Fruit fly (Drosophila melanogaster) S2 (cell line): Measurements from ENCODE around the gene Cyp4ac3.

Experiments
- CG8478 ChIP-seq: fragments of >200 bp; optimal IDR thresholded peaks from 2 replicates; lab custom pipeline; 2018
- CTCF ChIP-seq, 2 experiments: fragments of >200 bp; optimal IDR thresholded peaks; 2 replicates each; lab custom pipeline; 2018

DNA sequence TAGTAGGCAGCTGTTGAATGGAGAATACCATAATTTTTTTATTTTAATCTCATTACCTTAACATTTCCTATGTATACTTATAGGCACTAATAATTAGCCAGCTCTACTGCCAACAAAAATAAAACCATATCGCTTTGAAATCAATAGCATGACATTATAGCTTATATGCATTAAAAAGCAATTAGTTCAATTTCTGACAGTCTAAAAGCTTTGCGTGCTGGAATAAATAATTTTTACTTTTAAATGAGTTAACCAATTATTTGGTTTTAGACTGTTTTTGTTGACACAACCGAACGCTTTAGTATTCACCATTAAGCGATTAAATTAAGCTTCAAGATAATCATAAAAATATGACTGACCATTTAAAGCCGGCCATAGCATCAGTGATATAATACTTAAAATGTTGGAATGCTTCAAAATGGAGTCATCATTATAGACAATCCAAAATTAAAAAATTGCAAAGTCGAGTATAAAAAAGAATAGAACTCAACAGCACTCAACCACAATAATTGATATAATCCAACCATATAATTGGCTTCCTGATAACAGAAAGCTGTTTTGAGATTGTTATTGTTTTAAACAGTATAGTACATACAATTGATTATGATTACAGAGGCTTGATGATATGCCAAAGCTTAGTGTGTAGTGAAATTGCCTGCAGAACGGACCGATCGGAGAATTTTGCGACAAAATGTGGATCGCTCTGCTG lies 4.8 kb upstream of the Cyp4ac3 start, which contains the start of gene Cyp4ac1:
- TF ChIP-seq CG8478 (lab: Kevin White, UChicago) (no peak), CTCF (optimal IDR thresholded peaks at IDR 0.05; lab: Kevin White, UChicago) (no peak)
